Fruit fly (Drosophila melanogaster) whole organism, embryonic: ENCODE results near the gene CG32371.

Experiments
- CG15479 ChIP-seq: fragments of 200-800 bp; sonication (Bioruptor generic); optimal IDR thresholded peaks from 3 replicates; lab custom pipeline; 2019; ENCODE audit warnings: missing biosample characterization, mild to moderate bottlenecking, missing genetic modification characterization, moderate library complexity
- CG3163 ChIP-seq: fragments of 200-800 bp; sonication (Bioruptor generic); optimal IDR thresholded peaks from 3 replicates; lab custom pipeline; 2016; ENCODE audit warnings: missing biosample characterization, missing genetic modification characterization
- CG32532 ChIP-seq: fragments of 200-800 bp; sonication (Bioruptor generic); IDR thresholded peaks from 2 replicates; pipeline ENCODE4 v1.3.6; 2022; ENCODE audit warnings: missing biosample characterization, missing genetic modification characterization
- CG34224 ChIP-seq: fragments of 200-800 bp; sonication (Bioruptor generic); IDR thresholded peaks from 3 replicates; pipeline ENCODE4 v1.3.6; 2022; ENCODE audit warnings: missing biosample characterization, missing genetic modification characterization; ENCODE audit not compliant: partially characterized antibody
- CG4617 ChIP-seq: fragments of 200-800 bp; sonication (Bioruptor generic); optimal IDR thresholded peaks from 3 replicates; lab custom pipeline; 2016; ENCODE audit warnings: missing biosample characterization, missing genetic modification characterization, borderline replicate concordance
- CG4854 ChIP-seq: fragments of 200-800 bp; sonication (Bioruptor generic); optimal IDR thresholded peaks from 2 replicates; lab custom pipeline; 2016; ENCODE audit warnings: missing biosample characterization, missing genetic modification characterization, inconsistent platforms
- CG7372 ChIP-seq: fragments of 200-800 bp; sonication (Bioruptor generic); IDR thresholded peaks from 2 replicates; pipeline ENCODE4 v1.3.6; 2022; ENCODE audit warnings: missing biosample characterization, missing genetic modification characterization
- Dbx ChIP-seq: fragments of 200-800 bp; sonication (Bioruptor generic); IDR thresholded peaks from 3 replicates; pipeline ENCODE4 v1.3.6; 2022; ENCODE audit warnings: missing biosample characterization, missing genetic modification characterization
- Doc3 ChIP-seq: fragments of 200-800 bp; sonication (Bioruptor generic); IDR thresholded peaks from 3 replicates; pipeline ENCODE4 v1.3.6; 2022; ENCODE audit warnings: missing biosample characterization, missing genetic modification characterization; ENCODE audit not compliant: partially characterized antibody
- Hr78 ChIP-seq, 2 experiments: fragments of 200-800 bp in 1 of 2; fragments of >200 bp in 1 of 2; sonication (Bioruptor generic) in 1 of 2; optimal IDR thresholded peaks; 2 replicates each; lab custom pipeline; 2017 to 2019; ENCODE audit warnings: missing biosample characterization in 2 of 2, missing genetic modification characterization in 2 of 2, mild to moderate bottlenecking in 1 of 2, moderate library complexity in 1 of 2
- Jarid2 ChIP-seq: fragments of 200-800 bp; sonication (Bioruptor generic); optimal IDR thresholded peaks from 3 replicates; lab custom pipeline; 2017; ENCODE audit warnings: mild to moderate bottlenecking, missing biosample characterization, missing genetic modification reagents, missing genetic modification characterization
- Pdp1 ChIP-seq, 2 experiments: fragments of 200-800 bp; sonication (Bioruptor generic); optimal IDR thresholded peaks; 3 replicates each; lab custom pipeline; 2016; ENCODE audit warnings: missing biosample characterization in 2 of 2, missing genetic modification characterization in 2 of 2, mild to moderate bottlenecking in 1 of 2, moderate library complexity in 1 of 2
- Ravus ChIP-seq: fragments of 200-800 bp; sonication (Bioruptor generic); IDR thresholded peaks from 2 replicates; pipeline ENCODE4 v1.3.6; 2022; ENCODE audit warnings: missing biosample characterization, missing genetic modification characterization
- Trl ChIP-seq, 3 experiments: fragments of >200 bp in 2 of 3; fragments of 200-800 bp in 1 of 3; sonication (Bioruptor generic) in 1 of 3; optimal IDR thresholded peaks; 2 replicates in 1 of 3; 3 replicates in 2 of 3; lab custom pipeline; 2016 to 2017; ENCODE audit warnings: missing biosample characterization in 1 of 3, missing genetic modification characterization in 1 of 3
- caup ChIP-seq: fragments of 200-800 bp; sonication (Bioruptor generic); optimal IDR thresholded peaks from 3 replicates; lab custom pipeline; 2017; ENCODE audit warnings: missing biosample characterization, mild to moderate bottlenecking, missing genetic modification characterization, moderate library complexity; ENCODE audit not compliant: severe bottlenecking
- cg ChIP-seq: fragments of 200-800 bp; sonication (Bioruptor generic); optimal IDR thresholded peaks from 3 replicates; lab custom pipeline; 2019; ENCODE audit warnings: missing biosample characterization, mild to moderate bottlenecking, missing genetic modification characterization, moderate library complexity
- chinmo ChIP-seq: fragments of 200-800 bp; sonication (Bioruptor generic); IDR thresholded peaks from 4 replicates; pipeline ENCODE4 v1.3.6; 2022; ENCODE audit warnings: missing biosample characterization, missing genetic modification characterization; ENCODE audit not compliant: partially characterized antibody
- dmrt99B ChIP-seq: fragments of 200-800 bp; sonication (Bioruptor generic); optimal IDR thresholded peaks from 2 replicates; lab custom pipeline; 2018; ENCODE audit warnings: missing biosample characterization, mild to moderate bottlenecking, missing genetic modification characterization, moderate library complexity
- dysf ChIP-seq: fragments of 200-800 bp; sonication (Bioruptor generic); IDR thresholded peaks from 3 replicates; pipeline ENCODE4 v1.3.6; 2022; ENCODE audit warnings: missing biosample characterization, missing genetic modification characterization
- insv ChIP-seq, 2 experiments: fragments of 200-800 bp; sonication (Bioruptor generic); optimal IDR thresholded peaks; 3 replicates each; lab custom pipeline; 2016 to 2018; ENCODE audit warnings: missing biosample characterization in 2 of 2, missing genetic modification characterization in 2 of 2
- inv ChIP-seq: fragments of 200-800 bp; sonication (Bioruptor generic); IDR thresholded peaks from 2 replicates; pipeline ENCODE4 v1.3.6; 2022; ENCODE audit warnings: missing biosample characterization, missing genetic modification characterization; ENCODE audit not compliant: partially characterized antibody
- ken ChIP-seq: fragments of 200-800 bp; sonication (Bioruptor generic); IDR thresholded peaks from 3 replicates; pipeline ENCODE4 v1.3.6; 2022; ENCODE audit warnings: missing biosample characterization, missing genetic modification characterization
- lov ChIP-seq, 2 experiments: fragments of 200-800 bp in 1 of 2; fragments of >200 bp in 1 of 2; sonication (Bioruptor generic) in 1 of 2; IDR thresholded peaks in 1 of 2; optimal IDR thresholded peaks in 1 of 2; 2 replicates in 1 of 2; 3 replicates in 1 of 2; pipeline versions ENCODE4 v1.3.6 to Lab custom; 2017 to 2022; ENCODE audit warnings: missing biosample characterization in 1 of 2, missing genetic modification characterization in 1 of 2
- nmo ChIP-seq: fragments of 200-800 bp; sonication (Bioruptor generic); optimal IDR thresholded peaks from 2 replicates; lab custom pipeline; 2018; ENCODE audit warnings: missing biosample characterization, mild to moderate bottlenecking, missing genetic modification characterization, moderate library complexity
- otp ChIP-seq: fragments of 200-800 bp; sonication (Bioruptor generic); IDR thresholded peaks from 3 replicates; pipeline ENCODE4, ENCODE4 v1.3.6; 2022; ENCODE audit warnings: missing biosample characterization, missing genetic modification characterization
- salm ChIP-seq: fragments of 200-800 bp; sonication (Bioruptor generic); optimal IDR thresholded peaks from 2 replicates; lab custom pipeline; 2018; ENCODE audit warnings: missing biosample characterization, mild to moderate bottlenecking, missing genetic modification characterization
- usp ChIP-seq: fragments of >200 bp; optimal IDR thresholded peaks from 2 replicates; lab custom pipeline; 2017; ENCODE audit warnings: missing biosample characterization, missing genetic modification characterization
- z ChIP-seq: fragments of 200-800 bp; sonication (Bioruptor generic); IDR thresholded peaks from 3 replicates; pipeline ENCODE4 v1.3.6; 2022; ENCODE audit warnings: missing biosample characterization, missing genetic modification characterization
- zen2 ChIP-seq: fragments of 200-800 bp; sonication (Bioruptor generic); IDR thresholded peaks from 3 replicates; pipeline ENCODE4 v1.3.6; 2022; ENCODE audit warnings: missing biosample characterization, missing genetic modification characterization; ENCODE audit not compliant: partially characterized antibody

CG32371 gene

DNA sequence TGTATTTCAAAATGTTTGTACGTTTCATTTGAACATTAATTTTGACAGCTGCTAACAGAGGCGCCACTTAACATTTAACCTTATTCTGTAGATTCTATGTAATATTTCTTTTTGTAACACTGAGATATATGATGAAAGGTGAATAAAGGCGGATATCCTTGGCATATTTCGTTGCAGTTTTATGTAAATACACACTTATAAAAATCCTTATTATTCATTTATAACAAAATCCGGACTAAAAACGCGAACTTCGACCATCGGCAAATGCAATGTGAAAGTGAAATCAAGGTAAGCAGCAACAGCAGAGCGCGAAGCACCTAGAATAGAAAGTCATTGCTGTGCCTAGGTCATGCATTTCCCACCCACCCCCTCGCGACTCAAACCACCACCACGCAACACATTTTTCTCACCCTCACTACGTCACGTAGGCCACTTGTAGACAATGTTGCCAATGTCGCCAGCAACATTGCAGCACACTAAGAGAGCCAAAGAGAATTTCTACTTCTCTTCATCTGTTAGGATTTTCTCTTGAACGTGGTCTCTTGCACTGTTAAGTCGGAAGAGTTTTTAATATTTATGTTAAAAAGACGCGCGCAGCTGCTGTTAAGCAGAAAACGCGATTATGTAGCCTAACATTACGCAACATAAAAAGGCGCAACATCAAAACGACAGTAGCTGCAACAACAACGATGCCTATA, 13.3 kb upstream of the CG32371 start (continued):
- TF ChIP-seq Trl (optimal IDR thresholded peaks at IDR 0.05; lab: Kevin White, UChicago): peak; percentile 91
- no peak for TF ChIP-seq Trl (GFP tag; optimal IDR thresholded peaks at IDR 0.05; lab: Kevin White, UChicago)
- no peak for TF ChIP-seq salm (tag; lab: Kevin White, UChicago)
- peak; percentile 32; the same call in 2 of the 3 replicates for TF ChIP-seq CG34224 (GFP tag; lab: Robert Waterston, UW)
- TF ChIP-seq CG3163 (GFP tag; lab: Kevin White, UChicago): peak; percentile 98
- no peak for TF ChIP-seq usp
- no peak for TF ChIP-seq CG32532 (GFP tag; lab: Robert Waterston, UW)
- peak in 1 of 2 experiments; percentile 99 for TF ChIP-seq Pdp1 (GFP tag; optimal IDR thresholded peaks at IDR 0.05; lab: Kevin White, UChicago)
- TF ChIP-seq ken: no peak
- TF ChIP-seq dysf: no peak
- peak; percentile 20; the same call in 1 of the 3 replicates for TF ChIP-seq Doc3 (GFP tag; lab: Robert Waterston, UW)
- TF ChIP-seq insv (GFP tag; optimal IDR thresholded peaks at IDR 0.05; lab: Kevin White, UChicago): no peak
- TF ChIP-seq inv: no peak
- TF ChIP-seq CG15479: peak; percentile 23
- no peak for TF ChIP-seq Dbx (GFP tag; lab: Robert Waterston, UW)
- no peak for TF ChIP-seq Ravus (GFP tag; lab: Robert Waterston, UW)
- TF ChIP-seq Jarid2: peak; percentile 12
- peak in 1 of 2 experiments; percentile 17 for TF ChIP-seq Hr78 (GFP tag; optimal IDR thresholded peaks at IDR 0.05; lab: Kevin White, UChicago)
- TF ChIP-seq caup (GFP tag; lab: Kevin White, UChicago): no peak
- no peak for TF ChIP-seq otp (GFP tag; lab: Robert Waterston, UW)
- TF ChIP-seq zen2 (GFP tag; lab: Robert Waterston, UW): peak; percentile 69; the same call in 2 of the 3 replicates
- TF ChIP-seq, all 482 proteins: peak for 20

DNA sequence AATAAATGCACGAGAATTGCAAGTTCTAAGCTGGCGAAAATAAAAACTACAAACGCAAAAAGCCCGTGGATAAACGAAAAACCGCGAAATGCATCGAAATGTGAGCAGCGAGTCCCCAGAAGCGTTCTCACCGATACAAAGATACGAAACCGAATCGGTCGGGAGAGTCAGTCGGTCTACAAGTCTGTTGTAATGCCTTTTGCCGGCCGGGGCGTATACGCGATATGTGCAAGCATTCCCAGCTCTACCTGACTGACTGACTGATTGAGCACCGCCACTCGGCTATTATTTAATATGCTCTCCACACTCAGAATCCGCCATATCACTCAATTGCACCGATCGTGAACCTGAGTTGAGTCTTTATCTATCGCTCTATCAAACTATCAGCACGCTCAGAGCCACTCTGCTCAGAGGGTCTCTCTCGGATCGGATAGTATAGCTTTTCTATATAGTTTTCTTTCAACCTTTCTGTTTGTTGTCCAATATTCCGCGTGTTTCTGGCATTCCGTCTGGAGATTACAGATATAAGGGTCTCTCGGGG, 7.3 kb upstream of the CG32371 start, which contains the start of gene Clk:
Clk (minus strand) TSS at position 239 of the 541 bp plus-strand sequence.
- peak; percentile 33; the same call in 1 of the 2 replicates for TF ChIP-seq CG7372 (GFP tag; lab: Robert Waterston, UW)
- peak in 1 of 2 experiments; percentile 3 for TF ChIP-seq Pdp1 (GFP tag; optimal IDR thresholded peaks at IDR 0.05; lab: Kevin White, UChicago)
- TF ChIP-seq z (GFP tag; lab: Robert Waterston, UW): peak; percentile 91
- TF ChIP-seq lov (optimal IDR thresholded peaks at IDR 0.05; lab: Kevin White, UChicago): no peak
- no peak for TF ChIP-seq lov (GFP tag; IDR thresholded peaks at IDR 0.05; lab: Robert Waterston, UW)
- TF ChIP-seq Trl (optimal IDR thresholded peaks at IDR 0.05; lab: Kevin White, UChicago): peak in 1 of 2 experiments; percentile 9
- TF ChIP-seq Trl (GFP tag; optimal IDR thresholded peaks at IDR 0.05; lab: Kevin White, UChicago): no peak
- TF ChIP-seq CG4617 (GFP tag; lab: Kevin White, UChicago): no peak
- peak in 1 of 2 experiments; percentile 28 for TF ChIP-seq Hr78 (GFP tag; optimal IDR thresholded peaks at IDR 0.05; lab: Kevin White, UChicago)
- TF ChIP-seq CG4854 (GFP tag; lab: Kevin White, UChicago): no peak
- TF ChIP-seq chinmo (GFP tag; lab: Robert Waterston, UW): 0 out of 4 replicates have a peak, but pooled peaks have one; percentile 60

DNA sequence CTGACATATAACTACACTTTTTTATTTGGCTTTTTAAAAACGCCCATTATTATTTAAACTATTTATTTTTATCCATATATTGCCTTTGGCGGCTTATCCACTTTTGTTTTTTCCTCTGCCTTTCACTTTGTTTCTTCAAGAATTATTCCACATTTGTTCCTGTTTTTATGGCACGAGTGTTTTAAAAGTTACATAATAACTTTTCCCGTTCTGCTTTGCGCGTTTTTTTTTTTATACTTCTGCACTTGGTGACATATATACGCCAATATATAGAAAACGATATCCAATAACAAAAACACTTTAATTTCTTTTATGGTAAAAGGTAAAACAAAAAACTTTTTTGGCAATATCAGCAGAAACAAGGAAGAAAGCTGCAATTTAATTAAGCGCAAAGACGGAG, 6.5 kb upstream of the CG32371 start:
- TF ChIP-seq Pdp1 (GFP tag; optimal IDR thresholded peaks at IDR 0.05; lab: Kevin White, UChicago) (peak in 1 of 2 experiments; percentile 62), nmo (GFP tag; lab: Kevin White, UChicago) (no peak)

DNA sequence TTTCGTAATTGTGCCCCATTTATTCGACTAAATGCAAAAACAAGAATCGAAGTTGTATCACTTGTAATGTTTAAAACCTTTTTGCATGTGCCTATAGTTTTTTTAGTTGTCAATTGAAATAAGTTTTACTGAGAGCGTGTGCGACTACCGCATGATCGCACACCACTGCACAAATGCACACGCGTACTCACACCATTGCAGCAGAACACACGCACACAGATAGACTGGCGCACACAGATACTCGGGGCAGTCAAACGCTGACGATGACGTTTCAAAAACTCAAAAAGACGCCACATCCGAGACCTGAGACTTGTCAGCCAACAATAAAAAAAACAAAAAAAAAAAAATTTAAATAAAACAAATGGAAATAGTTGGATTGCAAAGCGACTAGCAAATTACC, 5.4 kb upstream of the CG32371 start:
- TF ChIP-seq cg (GFP tag; lab: Kevin White, UChicago) (peak; percentile 13), dmrt99B (tag; lab: Kevin White, UChicago) (no peak)
